Fruit fly (Drosophila melanogaster) whole organism, embryonic: Measurements from ENCODE around the gene EMC5.

Source experiments
- Ada2b ChIP-seq: fragments of 200-800 bp; sonication (Bioruptor generic); IDR thresholded peaks from 2 replicates; pipeline ENCODE4 v1.3.6; 2022; ENCODE audit warnings: missing biosample characterization, missing genetic modification characterization
- Awh ChIP-seq: fragments of 200-800 bp; sonication (Bioruptor generic); IDR thresholded peaks from 2 replicates; pipeline ENCODE4, ENCODE4 v1.3.6; 2022; ENCODE audit warnings: missing biosample characterization, missing genetic modification characterization
- Blimp-1 ChIP-seq: fragments of 200-800 bp; sonication (Bioruptor generic); optimal IDR thresholded peaks from 3 replicates; lab custom pipeline; 2018; ENCODE audit warnings: missing biosample characterization, missing genetic modification characterization, mild to moderate bottlenecking, moderate library complexity, missing genetic modification reagents
- CG10431 ChIP-seq: fragments of 200-800 bp; sonication (Bioruptor generic); optimal IDR thresholded peaks from 3 replicates; lab custom pipeline; 2018; ENCODE audit warnings: missing biosample characterization, mild to moderate bottlenecking, missing genetic modification characterization
- CG12299 ChIP-seq: fragments of 200-800 bp; sonication (Bioruptor generic); optimal IDR thresholded peaks from 2 replicates; lab custom pipeline; 2018; ENCODE audit warnings: missing biosample characterization, mild to moderate bottlenecking, missing genetic modification characterization
- CG12659 ChIP-seq: fragments of 200-800 bp; sonication (Bioruptor generic); optimal IDR thresholded peaks from 3 replicates; lab custom pipeline; 2017; ENCODE audit warnings: mild to moderate bottlenecking, missing biosample characterization, missing genetic modification reagents, missing genetic modification characterization
- CG1602 ChIP-seq: fragments of 200-800 bp; sonication (Bioruptor generic); optimal IDR thresholded peaks from 3 replicates; lab custom pipeline; 2016; ENCODE audit warnings: missing biosample characterization, missing genetic modification characterization
- CG16779 ChIP-seq: fragments of 200-800 bp; sonication (Bioruptor generic); IDR thresholded peaks from 2 replicates; pipeline ENCODE4 v1.3.6; 2022; ENCODE audit warnings: missing biosample characterization, missing genetic modification characterization
- CG17361 ChIP-seq: fragments of 200-800 bp; sonication (Bioruptor generic); IDR thresholded peaks from 3 replicates; pipeline ENCODE4 v1.3.6; 2022; ENCODE audit warnings: missing biosample characterization, missing genetic modification characterization
- CG17829 ChIP-seq: fragments of 200-800 bp; optimal IDR thresholded peaks from 2 replicates; lab custom pipeline; 2019; ENCODE audit warnings: missing biosample characterization, mild to moderate bottlenecking, missing genetic modification characterization, moderate library complexity
- CG2712 ChIP-seq: fragments of 200-800 bp; optimal IDR thresholded peaks from 3 replicates; lab custom pipeline; 2019; ENCODE audit warnings: missing biosample characterization, mild to moderate bottlenecking, missing genetic modification characterization, moderate library complexity
- CG30431 ChIP-seq: fragments of 200-800 bp; sonication (Bioruptor generic); optimal IDR thresholded peaks from 2 replicates; lab custom pipeline; 2017; ENCODE audit warnings: missing biosample characterization, missing genetic modification characterization
- CG3726 ChIP-seq: fragments of 200-800 bp; sonication (Bioruptor generic); IDR thresholded peaks from 3 replicates; pipeline ENCODE4, ENCODE4 v1.3.6; 2022; ENCODE audit warnings: missing biosample characterization, missing genetic modification characterization
- CG4404 ChIP-seq: fragments of 200-800 bp; sonication (Bioruptor generic); IDR thresholded peaks from 2 replicates; pipeline ENCODE4 v1.3.6; 2022; ENCODE audit warnings: missing biosample characterization, missing genetic modification characterization
- CG5245 ChIP-seq: fragments of 200-800 bp; sonication (Bioruptor generic); optimal IDR thresholded peaks from 3 replicates; lab custom pipeline; 2016; ENCODE audit warnings: missing biosample characterization, missing genetic modification characterization
- CG6272 ChIP-seq: fragments of 200-800 bp; sonication (Bioruptor generic); IDR thresholded peaks from 2 replicates; pipeline ENCODE4 v1.3.6; 2022; ENCODE audit warnings: missing biosample characterization, missing genetic modification characterization
- CG8290 ChIP-seq, 3 experiments: fragments of 200-800 bp; sonication (Bioruptor generic); optimal IDR thresholded peaks; 2 replicates each; lab custom pipeline; 2016 to 2019; ENCODE audit warnings: missing biosample characterization in 3 of 3, missing genetic modification characterization in 3 of 3, mild to moderate bottlenecking in 2 of 3, moderate library complexity in 1 of 3
- CG8359 ChIP-seq: fragments of 200-800 bp; sonication (Bioruptor generic); optimal IDR thresholded peaks from 2 replicates; lab custom pipeline; 2017; ENCODE audit warnings: missing biosample characterization, mild to moderate bottlenecking, missing genetic modification characterization, borderline replicate concordance
- CG8944 ChIP-seq: fragments of 200-800 bp; sonication (Bioruptor generic); optimal IDR thresholded peaks from 3 replicates; lab custom pipeline; 2016; ENCODE audit warnings: missing biosample characterization, missing genetic modification characterization
- Dad ChIP-seq: fragments of 200-800 bp; sonication (Bioruptor generic); optimal IDR thresholded peaks from 3 replicates; lab custom pipeline; 2016; ENCODE audit warnings: missing biosample characterization, missing genetic modification characterization
- Dbx ChIP-seq: fragments of 200-800 bp; sonication (Bioruptor generic); IDR thresholded peaks from 3 replicates; pipeline ENCODE4 v1.3.6; 2022; ENCODE audit warnings: missing biosample characterization, missing genetic modification characterization
- Eip74EF ChIP-seq, 2 experiments: fragments of 200-800 bp in 1 of 2; fragments of >200 bp in 1 of 2; sonication (Bioruptor generic) in 1 of 2; optimal IDR thresholded peaks; 2 replicates each; lab custom pipeline; 2017 to 2019; ENCODE audit warnings: missing biosample characterization in 2 of 2, missing genetic modification characterization in 2 of 2, mild to moderate bottlenecking in 1 of 2, moderate library complexity in 1 of 2
- Fer3 ChIP-seq: fragments of 200-800 bp; sonication (Bioruptor generic); optimal IDR thresholded peaks from 2 replicates; lab custom pipeline; 2018; ENCODE audit warnings: missing biosample characterization, mild to moderate bottlenecking, missing genetic modification characterization, moderate library complexity
- Lpt ChIP-seq: fragments of >200 bp; optimal IDR thresholded peaks from 2 replicates; lab custom pipeline; 2018; ENCODE audit warnings: missing biosample characterization, missing genetic modification characterization
- Med ChIP-seq: fragments of 200-800 bp; sonication (Bioruptor generic); peaks from one replicate; lab custom pipeline; 2016; ENCODE audit warnings: missing biosample characterization, missing genetic modification characterization, mild to moderate bottlenecking, inconsistent platforms, moderate library complexity
- Meics ChIP-seq: fragments of 200-800 bp; sonication (Bioruptor generic); optimal IDR thresholded peaks from 2 replicates; lab custom pipeline; 2017; ENCODE audit warnings: missing biosample characterization, mild to moderate bottlenecking, missing genetic modification characterization
- Nf-YC ChIP-seq: fragments of 200-800 bp; optimal IDR thresholded peaks from 3 replicates; lab custom pipeline; 2019; ENCODE audit warnings: missing biosample characterization, mild to moderate bottlenecking, missing genetic modification characterization, moderate library complexity
- Opbp ChIP-seq: fragments of 200-800 bp; sonication (Bioruptor generic); IDR thresholded peaks from 3 replicates; pipeline ENCODE4 v1.3.6; 2022; ENCODE audit warnings: missing biosample characterization, missing genetic modification characterization; ENCODE audit not compliant: partially characterized antibody
- Ravus ChIP-seq: fragments of 200-800 bp; sonication (Bioruptor generic); IDR thresholded peaks from 2 replicates; pipeline ENCODE4 v1.3.6; 2022; ENCODE audit warnings: missing biosample characterization, missing genetic modification characterization
- Spps ChIP-seq: fragments of 200-800 bp; sonication (Bioruptor generic); optimal IDR thresholded peaks from 2 replicates; lab custom pipeline; 2018; ENCODE audit warnings: missing biosample characterization, mild to moderate bottlenecking, missing genetic modification characterization
- Taf1 ChIP-seq: fragments of 200-800 bp; sonication (Bioruptor generic); IDR thresholded peaks from 2 replicates; pipeline ENCODE4 v1.3.6; 2022; ENCODE audit warnings: missing biosample characterization, missing genetic modification characterization
- Xrp1 ChIP-seq: fragments of 200-800 bp; sonication (Bioruptor generic); IDR thresholded peaks from 2 replicates; pipeline ENCODE4 v1.3.6; 2022; ENCODE audit warnings: missing biosample characterization, missing genetic modification characterization
- ab ChIP-seq: fragments of 200-800 bp; sonication (Bioruptor generic); optimal IDR thresholded peaks from 2 replicates; lab custom pipeline; 2016; ENCODE audit warnings: missing biosample characterization, missing genetic modification characterization
- ac ChIP-seq: fragments of 200-800 bp; sonication (Bioruptor generic); optimal IDR thresholded peaks from 3 replicates; lab custom pipeline; 2017; ENCODE audit warnings: missing biosample characterization, mild to moderate bottlenecking, missing genetic modification characterization
- az2 ChIP-seq: fragments of 200-800 bp; sonication (Bioruptor generic); optimal IDR thresholded peaks from 3 replicates; lab custom pipeline; 2016; ENCODE audit warnings: missing biosample characterization, missing genetic modification characterization
- br ChIP-seq: fragments of >200 bp; optimal IDR thresholded peaks from 2 replicates; lab custom pipeline; 2017
- cato ChIP-seq: fragments of 200-800 bp; sonication (Bioruptor generic); optimal IDR thresholded peaks from 2 replicates; lab custom pipeline; 2016; ENCODE audit warnings: missing biosample characterization, missing genetic modification characterization, borderline replicate concordance
- ewg ChIP-seq: fragments of 200-800 bp; sonication (Bioruptor generic); optimal IDR thresholded peaks from 3 replicates; lab custom pipeline; 2017; ENCODE audit warnings: mild to moderate bottlenecking, missing biosample characterization, missing genetic modification reagents, missing genetic modification characterization
- hkb ChIP-seq, 2 experiments: fragments of 200-800 bp in 1 of 2; fragments of >200 bp in 1 of 2; sonication (Bioruptor generic) in 1 of 2; IDR thresholded peaks in 1 of 2; optimal IDR thresholded peaks in 1 of 2; 2 replicates each; pipeline versions ENCODE4 v1.3.6 to Lab custom; 2017 to 2022; ENCODE audit warnings: missing biosample characterization in 1 of 2, missing genetic modification characterization in 1 of 2
- insv ChIP-seq, 2 experiments: fragments of 200-800 bp; sonication (Bioruptor generic); optimal IDR thresholded peaks; 3 replicates each; lab custom pipeline; 2016 to 2018; ENCODE audit warnings: missing biosample characterization in 2 of 2, missing genetic modification characterization in 2 of 2
- lov ChIP-seq, 2 experiments: fragments of 200-800 bp in 1 of 2; fragments of >200 bp in 1 of 2; sonication (Bioruptor generic) in 1 of 2; IDR thresholded peaks in 1 of 2; optimal IDR thresholded peaks in 1 of 2; 2 replicates in 1 of 2; 3 replicates in 1 of 2; pipeline versions ENCODE4 v1.3.6 to Lab custom; 2017 to 2022; ENCODE audit warnings: missing biosample characterization in 1 of 2, missing genetic modification characterization in 1 of 2
- maf-S ChIP-seq: fragments of 200-800 bp; sonication (Bioruptor generic); optimal IDR thresholded peaks from 2 replicates; lab custom pipeline; 2016; ENCODE audit warnings: missing biosample characterization, missing genetic modification characterization
- nom ChIP-seq: fragments of 200-800 bp; sonication (Bioruptor generic); optimal IDR thresholded peaks from 2 replicates; lab custom pipeline; 2017; ENCODE audit warnings: missing biosample characterization, missing genetic modification characterization, mild to moderate bottlenecking, moderate library complexity, missing genetic modification reagents
- schlank ChIP-seq: fragments of 200-800 bp; sonication (Bioruptor generic); optimal IDR thresholded peaks from 2 replicates; lab custom pipeline; 2018; ENCODE audit warnings: missing biosample characterization, mild to moderate bottlenecking, missing genetic modification characterization
- sim ChIP-seq: fragments of 200-800 bp; sonication (Bioruptor generic); IDR thresholded peaks from 2 replicates; pipeline ENCODE4 v1.3.6; 2022; ENCODE audit warnings: missing biosample characterization, missing genetic modification characterization
- tup ChIP-seq: fragments of 200-800 bp; sonication (Bioruptor generic); optimal IDR thresholded peaks from 2 replicates; lab custom pipeline; 2016; ENCODE audit warnings: missing biosample characterization, mild to moderate bottlenecking, missing genetic modification characterization, moderate library complexity
- zfh1 ChIP-seq: fragments of 200-800 bp; sonication (Bioruptor generic); IDR thresholded peaks from 3 replicates; pipeline ENCODE4 v1.3.6; 2022; ENCODE audit warnings: missing biosample characterization, missing genetic modification characterization

The EMC5 gene

DNA sequence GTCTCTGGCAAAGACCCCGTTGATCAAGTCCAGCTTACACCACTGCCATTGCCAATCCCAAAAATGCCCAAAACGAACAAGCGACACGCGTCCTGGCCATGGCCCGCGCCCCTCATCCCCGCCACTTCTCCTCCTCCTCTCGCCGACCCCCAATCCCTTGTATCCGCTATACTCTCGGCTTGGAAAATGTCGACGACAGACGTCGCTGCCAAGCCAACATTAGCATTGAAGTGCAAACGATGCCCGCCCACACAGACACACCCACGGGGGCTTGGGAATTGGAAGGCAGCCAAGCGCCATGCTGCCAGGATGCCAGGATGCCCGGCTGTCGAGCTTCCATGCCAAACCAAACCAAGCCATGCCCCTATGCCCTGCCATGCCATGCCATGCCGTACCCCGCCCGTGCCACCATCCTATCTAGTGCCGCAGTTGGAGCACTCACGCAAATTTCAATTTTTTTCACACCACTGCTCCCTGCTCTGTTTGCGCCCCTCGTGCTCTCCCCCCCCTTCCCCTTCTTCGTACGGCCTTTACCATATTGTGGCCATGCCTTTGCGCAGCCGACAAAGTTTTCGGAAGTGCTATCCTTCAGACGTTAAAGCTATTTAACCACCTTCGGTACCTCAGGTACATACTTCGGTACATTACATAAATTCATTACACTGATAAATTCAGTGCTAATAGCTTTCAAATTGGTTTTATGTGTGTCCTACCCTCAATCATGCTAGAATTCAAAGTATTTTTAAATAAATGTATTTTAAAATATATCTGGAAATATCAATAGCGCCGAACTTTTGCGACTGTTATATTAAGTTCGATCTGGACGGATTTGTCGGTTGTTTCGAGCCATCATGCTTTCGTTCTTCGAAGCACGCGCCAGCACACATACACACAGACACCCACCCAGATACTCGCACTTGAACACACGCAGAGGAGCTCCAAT, 34.0 kb downstream of the EMC5 start (continued):
- TF ChIP-seq Fer3 (tag; lab: Kevin White, UChicago), result peak; percentile 68
- no peak for TF ChIP-seq hkb (optimal IDR thresholded peaks at IDR 0.05; lab: Kevin White, UChicago)
- TF ChIP-seq hkb (GFP tag; IDR thresholded peaks at IDR 0.05; lab: Robert Waterston, UW), result peak; percentile 70
- TF ChIP-seq CG12299 (tag; lab: Kevin White, UChicago), result peak; percentile 84
- peak; percentile 31 for TF ChIP-seq schlank (tag; lab: Kevin White, UChicago)
- peak; percentile 67 for TF ChIP-seq CG10431
- peak; percentile 25 for TF ChIP-seq CG8290 (GFP tag; optimal IDR thresholded peaks at IDR 0.05; lab: Kevin White, UChicago)
- no peak for TF ChIP-seq CG8290 (tag; optimal IDR thresholded peaks at IDR 0.05; lab: Kevin White, UChicago)
- TF ChIP-seq Ravus (GFP tag; lab: Robert Waterston, UW), result no peak
- peak; percentile 73 for TF ChIP-seq Med (GFP tag; lab: Kevin White, UChicago)
- TF ChIP-seq CG8359, result peak; percentile 28
- TF ChIP-seq CG17829 (tag; lab: Kevin White, UChicago), result peak; percentile 75
- TF ChIP-seq Eip74EF (GFP tag; optimal IDR thresholded peaks at IDR 0.05; lab: Kevin White, UChicago), result peak in 1 of 2 experiments; percentile 80
- no peak for TF ChIP-seq CG8944 (GFP tag; lab: Kevin White, UChicago)
- TF ChIP-seq ewg, result peak; percentile 69
- no peak for TF ChIP-seq ac (GFP tag; lab: Kevin White, UChicago)
- peak; percentile 83 for TF ChIP-seq Meics (GFP tag; lab: Kevin White, UChicago)
- TF ChIP-seq Awh (GFP tag; lab: Robert Waterston, UW), result 0 out of 2 replicates have a peak, but pooled peaks have one; percentile 34
- TF ChIP-seq maf-S (GFP tag; lab: Kevin White, UChicago), result no peak
- TF ChIP-seq Lpt (GFP tag; lab: Kevin White, UChicago), result no peak
- TF ChIP-seq Blimp-1 (GFP tag; lab: Kevin White, UChicago), result peak; percentile 65
- TF ChIP-seq nom (GFP tag; lab: Kevin White, UChicago), result peak; percentile 74
- peak; percentile 88 for TF ChIP-seq CG17361 (GFP tag; lab: Robert Waterston, UW)
- peak; percentile 68 for TF ChIP-seq CG1602 (GFP tag; lab: Kevin White, UChicago)
- TF ChIP-seq lov (optimal IDR thresholded peaks at IDR 0.05; lab: Kevin White, UChicago), result no peak
- no peak for TF ChIP-seq lov (GFP tag; IDR thresholded peaks at IDR 0.05; lab: Robert Waterston, UW)
- TF ChIP-seq zfh1 (GFP tag; lab: Robert Waterston, UW), result peak; percentile 88
- TF ChIP-seq CG4404 (GFP tag; lab: Robert Waterston, UW), result no peak
- TF ChIP-seq Xrp1 (GFP tag; lab: Robert Waterston, UW), result peak; percentile 79
- TF ChIP-seq Ada2b (GFP tag; lab: Robert Waterston, UW), result peak; percentile 65
- TF ChIP-seq insv (GFP tag; optimal IDR thresholded peaks at IDR 0.05; lab: Kevin White, UChicago), result peak in 1 of 2 experiments; percentile 44
- TF ChIP-seq CG6272 (GFP tag; lab: Robert Waterston, UW), result no peak
- TF ChIP-seq CG12659, result peak; percentile 85
- no peak for TF ChIP-seq tup (GFP tag; lab: Kevin White, UChicago)
- TF ChIP-seq CG5245, result peak; percentile 57
- TF ChIP-seq az2 (GFP tag; lab: Kevin White, UChicago), result peak; percentile 75
- no peak for TF ChIP-seq CG16779
- TF ChIP-seq Taf1 (GFP tag; lab: Robert Waterston, UW), result peak; percentile 27; the same call in 1 of the 2 replicates
- TF ChIP-seq ab (GFP tag; lab: Kevin White, UChicago), result no peak
- TF ChIP-seq CG3726 (GFP tag; lab: Robert Waterston, UW), result no peak
- no peak for TF ChIP-seq Opbp (GFP tag; lab: Robert Waterston, UW)
- peak; percentile 40 for TF ChIP-seq cato (GFP tag; lab: Kevin White, UChicago)
- peak; percentile 82 for TF ChIP-seq CG2712 (tag; lab: Kevin White, UChicago)
- no peak for TF ChIP-seq sim (GFP tag; lab: Robert Waterston, UW)
- peak; percentile 71 for TF ChIP-seq Nf-YC
- TF ChIP-seq Spps (tag; lab: Kevin White, UChicago), result peak; percentile 49
- TF ChIP-seq Dad (GFP tag; lab: Kevin White, UChicago), result no peak
- TF ChIP-seq Dbx (GFP tag; lab: Robert Waterston, UW), result peak; percentile 69; the same call in 2 of the 3 replicates
- no peak for TF ChIP-seq br (lab: Kevin White, UChicago)
- peak; percentile 69 for TF ChIP-seq CG30431
